Worm (Caenorhabditis elegans) whole organism, L4/young adult: ENCODE data around the gene srh-105.

ENCODE experiments used
- W03F9.2 ChIP-seq: fragments of 150-350 bp; optimal IDR thresholded peaks from 2 replicates; lab custom pipeline; 2014; ENCODE audit warnings: missing biosample characterization, missing genetic modification characterization
- dao-5 ChIP-seq: sonication (generic microtip); optimal IDR thresholded peaks from 2 replicates; lab custom pipeline; 2016; ENCODE audit warnings: missing genotype, missing genetic modification characterization, moderate library complexity, missing compliant biosample characterization
- him-1 ChIP-seq: sonication (generic microtip); optimal IDR thresholded peaks from 2 replicates; lab custom pipeline; 2016; ENCODE audit warnings: missing genotype, missing genetic modification reagents, missing genetic modification characterization, missing compliant biosample characterization

DNA sequence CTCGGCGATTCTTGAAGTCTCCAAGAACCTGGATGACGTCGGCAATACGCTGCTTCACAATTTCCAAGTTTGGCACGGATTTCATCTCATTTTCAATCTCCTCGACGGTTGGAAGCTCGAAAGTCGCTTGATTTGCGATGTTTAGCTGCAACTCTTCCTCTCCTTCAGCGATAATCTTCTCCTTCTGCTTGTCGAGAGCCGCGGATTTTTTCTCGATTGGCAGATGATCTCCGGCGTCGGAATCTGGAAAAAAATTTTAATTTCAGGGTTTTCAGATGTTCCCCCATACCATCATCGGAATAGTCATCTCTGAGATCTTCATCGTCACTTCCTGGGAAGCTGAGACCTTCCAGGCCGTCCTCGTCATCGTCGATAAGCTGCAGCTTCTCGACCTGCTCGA is 33.8 kb downstream of the srh-105 start:
- TF ChIP-seq dao-5, result no peak
- TF ChIP-seq W03F9.2 (tag; lab: Kevin White, UChicago), result no peak
- TF ChIP-seq him-1 (tag; lab: Kevin White, UChicago), result no peak
